Fruit fly (Drosophila melanogaster) Kc167 (cell line): ENCODE measurements around the gene Cpr65Az.

ENCODE experiments used
- Myc ChIP-seq: fragments of >200 bp; optimal IDR thresholded peaks from 2 replicates; lab custom pipeline; 2017; ENCODE audit warnings: missing external identifiers
- Sin3A ChIP-seq: fragments of >200 bp; optimal IDR thresholded peaks from 2 replicates; lab custom pipeline; 2018; ENCODE audit warnings: missing external identifiers
- insv ChIP-seq: fragments of >200 bp; optimal IDR thresholded peaks from 3 replicates; lab custom pipeline; 2018; ENCODE audit warnings: missing external identifiers
- psq ChIP-seq: fragments of >200 bp; optimal IDR thresholded peaks from 2 replicates; lab custom pipeline; 2017; ENCODE audit warnings: missing external identifiers

DNA sequence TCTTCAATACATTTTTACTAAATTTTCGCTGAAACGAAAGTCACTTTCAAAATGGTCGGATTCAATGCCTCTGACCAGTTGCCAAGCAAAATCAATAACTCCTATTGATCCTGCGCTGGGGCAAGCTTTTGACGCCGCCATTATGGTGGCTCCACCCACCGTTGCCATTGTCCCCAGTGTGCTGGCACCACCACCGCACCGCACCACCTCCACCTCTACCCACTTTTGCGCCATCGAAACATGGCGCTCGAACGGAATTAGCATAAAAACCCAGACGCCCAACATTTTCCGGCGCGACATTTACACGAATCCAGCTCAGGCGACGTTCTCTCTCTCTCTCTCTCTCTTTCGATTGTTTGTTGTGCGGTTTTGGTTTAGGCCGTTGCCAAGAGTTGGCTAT, 43.7 kb upstream of the Cpr65Az start:
- TF ChIP-seq psq (lab: Kevin White, UChicago) (no peak), insv (no peak), Sin3A (lab: Kevin White, UChicago) (no peak), Myc (lab: Kevin White, UChicago) (no peak)
